Fruit fly (Drosophila melanogaster) whole organism, wandering third instar larva: ENCODE measurements around the gene Nak.

Experiments used
- Abd-B ChIP-seq: fragments of >200 bp; optimal IDR thresholded peaks from 2 replicates; lab custom pipeline; 2017; ENCODE audit warnings: missing biosample characterization, missing genetic modification characterization
- CG32264 ChIP-seq: fragments of 200-800 bp; sonication (Bioruptor generic); optimal IDR thresholded peaks from 2 replicates; lab custom pipeline; 2016; ENCODE audit warnings: missing biosample characterization, missing genetic modification characterization
- CG9705 ChIP-seq: fragments of 200-800 bp; sonication (Bioruptor generic); optimal IDR thresholded peaks from 2 replicates; lab custom pipeline; 2018; ENCODE audit warnings: missing biosample characterization, mild to moderate bottlenecking, missing genetic modification characterization
- Dfd ChIP-seq: fragments of >200 bp; optimal IDR thresholded peaks from 2 replicates; lab custom pipeline; 2017; ENCODE audit warnings: missing biosample characterization, missing genetic modification characterization
- Dif ChIP-seq: fragments of 200-275, 200-300 bp; sonication (Bioruptor generic); optimal IDR thresholded peaks from 2 replicates; lab custom pipeline; 2018; ENCODE audit warnings: missing biosample characterization, missing genetic modification characterization; ENCODE audit not compliant: partially characterized antibody
- GATAd ChIP-seq: sonication (Bioruptor generic); optimal IDR thresholded peaks from 2 replicates; lab custom pipeline; 2016; ENCODE audit warnings: missing biosample characterization, missing genetic modification characterization
- HLH106 ChIP-seq: fragments of 200-800 bp; optimal IDR thresholded peaks from 3 replicates; lab custom pipeline; 2019; ENCODE audit warnings: missing biosample characterization, mild to moderate bottlenecking, missing genetic modification characterization, moderate library complexity
- Hnf4 ChIP-seq: fragments of 200-800 bp; sonication (Bioruptor generic); optimal IDR thresholded peaks from 2 replicates; lab custom pipeline; 2016; ENCODE audit warnings: missing biosample characterization, mild to moderate bottlenecking, missing genetic modification characterization
- Hr78 ChIP-seq: fragments of >200 bp; optimal IDR thresholded peaks from 2 replicates; lab custom pipeline; 2017; ENCODE audit warnings: missing biosample characterization, missing genetic modification characterization
- Jra ChIP-seq: sonication (Bioruptor generic); optimal IDR thresholded peaks from 2 replicates; lab custom pipeline; 2016; ENCODE audit warnings: missing biosample characterization, missing genetic modification characterization
- Mio ChIP-seq: sonication (Bioruptor generic); optimal IDR thresholded peaks from 2 replicates; lab custom pipeline; 2016; ENCODE audit warnings: missing biosample characterization, missing genetic modification characterization
- Myc ChIP-seq: fragments of >200 bp; optimal IDR thresholded peaks from 2 replicates; lab custom pipeline; 2017
- OdsH ChIP-seq: fragments of 200-800 bp; sonication (Bioruptor generic); optimal IDR thresholded peaks from 2 replicates; lab custom pipeline; 2016; ENCODE audit warnings: missing biosample characterization, mild to moderate bottlenecking, missing genetic modification characterization
- Sp1 ChIP-seq: fragments of 200-800 bp; sonication (Bioruptor generic); optimal IDR thresholded peaks from 3 replicates; lab custom pipeline; 2019; ENCODE audit warnings: missing biosample characterization, mild to moderate bottlenecking, missing genetic modification characterization, moderate library complexity
- Vsx2 ChIP-seq: fragments of 200-300, 225-300 bp; sonication (Bioruptor generic); optimal IDR thresholded peaks from 2 replicates; lab custom pipeline; 2018; ENCODE audit warnings: missing biosample characterization, missing genetic modification characterization; ENCODE audit not compliant: partially characterized antibody
- br ChIP-seq: fragments of 200-800 bp; sonication (Bioruptor generic); optimal IDR thresholded peaks from 2 replicates; lab custom pipeline; 2016; ENCODE audit warnings: missing biosample characterization, missing genetic modification characterization
- brk ChIP-seq: fragments of 200-800 bp; sonication (Bioruptor generic); optimal IDR thresholded peaks from 2 replicates; lab custom pipeline; 2016; ENCODE audit warnings: missing biosample characterization, mild to moderate bottlenecking, missing genetic modification characterization
- dl ChIP-seq, 2 experiments: fragments of 175-275, 200-275 bp in 1 of 2; fragments of 200-275 bp in 1 of 2; sonication (Bioruptor generic); optimal IDR thresholded peaks; lab custom pipeline; 2018; ENCODE audit warnings: mild to moderate bottlenecking in 2 of 2, missing biosample characterization in 2 of 2, missing genetic modification characterization in 2 of 2, moderate library complexity in 2 of 2; ENCODE audit not compliant: partially characterized antibody in 2 of 2, insufficient read depth in 1 of 2
- dmrt93B ChIP-seq: fragments of 200-800 bp; sonication (Bioruptor generic); optimal IDR thresholded peaks from 2 replicates; lab custom pipeline; 2018; ENCODE audit warnings: missing biosample characterization, mild to moderate bottlenecking, missing genetic modification characterization
- dsf ChIP-seq: sonication (Bioruptor generic); optimal IDR thresholded peaks from 2 replicates; lab custom pipeline; 2016; ENCODE audit warnings: missing biosample characterization, missing genetic modification characterization, borderline replicate concordance
- ey ChIP-seq: fragments of 200-800 bp; sonication (Bioruptor generic); optimal IDR thresholded peaks from 2 replicates; lab custom pipeline; 2016; ENCODE audit warnings: missing biosample characterization, missing genetic modification characterization
- foxo ChIP-seq, 2 experiments: fragments of 200-800 bp; sonication (Bioruptor generic); optimal IDR thresholded peaks; 2 replicates in 1 of 2; 3 replicates in 1 of 2; lab custom pipeline; 2016 to 2017; ENCODE audit warnings: missing biosample characterization in 2 of 2, missing genetic modification characterization in 2 of 2
- fru ChIP-seq: fragments of 200-800 bp; sonication (Bioruptor generic); optimal IDR thresholded peaks from 3 replicates; lab custom pipeline; 2016; ENCODE audit warnings: missing biosample characterization, mild to moderate bottlenecking, missing genetic modification characterization
- h ChIP-seq: fragments of 200-800 bp; sonication (Bioruptor generic); optimal IDR thresholded peaks from 3 replicates; lab custom pipeline; 2016; ENCODE audit warnings: missing biosample characterization, mild to moderate bottlenecking, missing genetic modification characterization
- jim ChIP-seq: fragments of 175-275, 200-325 bp; sonication (Bioruptor generic); optimal IDR thresholded peaks from 2 replicates; lab custom pipeline; 2016; ENCODE audit warnings: missing biosample characterization, mild to moderate bottlenecking, missing genetic modification characterization
- lola ChIP-seq: fragments of >200 bp; optimal IDR thresholded peaks from 2 replicates; lab custom pipeline; 2017; ENCODE audit warnings: missing biosample characterization, missing genetic modification characterization
- pan ChIP-seq: fragments of >200 bp; optimal IDR thresholded peaks from 2 replicates; lab custom pipeline; 2017
- psq ChIP-seq: fragments of 200-800 bp; sonication (Bioruptor generic); optimal IDR thresholded peaks from 3 replicates; lab custom pipeline; 2017; ENCODE audit warnings: missing biosample characterization, mild to moderate bottlenecking, missing genetic modification characterization, moderate library complexity
- rgr ChIP-seq: fragments of 200-800 bp; sonication (Bioruptor generic); optimal IDR thresholded peaks from 3 replicates; lab custom pipeline; 2016; ENCODE audit warnings: missing biosample characterization, mild to moderate bottlenecking, missing genetic modification characterization
- sage ChIP-seq: fragments of 200-800 bp; sonication (Bioruptor generic); optimal IDR thresholded peaks from 2 replicates; lab custom pipeline; 2016; ENCODE audit warnings: missing biosample characterization, mild to moderate bottlenecking, missing genetic modification characterization
- sv ChIP-seq: fragments of 200-800 bp; sonication (Bioruptor generic); optimal IDR thresholded peaks from 3 replicates; lab custom pipeline; 2016; ENCODE audit warnings: missing biosample characterization, missing genetic modification characterization
- tai ChIP-seq: sonication (Bioruptor generic); optimal IDR thresholded peaks from 2 replicates; lab custom pipeline; 2016; ENCODE audit warnings: missing biosample characterization, missing genetic modification characterization
- usp ChIP-seq: fragments of >200 bp; optimal IDR thresholded peaks from 2 replicates; lab custom pipeline; 2017; ENCODE audit warnings: missing biosample characterization, missing genetic modification characterization
- woc ChIP-seq: sonication (Bioruptor generic); optimal IDR thresholded peaks from 2 replicates; lab custom pipeline; 2016; ENCODE audit warnings: missing biosample characterization, mild to moderate bottlenecking, missing genetic modification characterization

The Nak gene

dm6 chr2L:19012776-19013328 lies 44.3 kb upstream of the Nak start:
- TF ChIP-seq brk (GFP tag; lab: Kevin White, UChicago): no peak
- no peak for TF ChIP-seq usp (GFP tag; lab: Kevin White, UChicago)
- TF ChIP-seq Myc (lab: Kevin White, UChicago): no peak
- no peak for TF ChIP-seq Hnf4 (GFP tag; lab: Kevin White, UChicago)
- no peak for TF ChIP-seq jim
- TF ChIP-seq foxo (GFP tag; optimal IDR thresholded peaks at IDR 0.05; lab: Kevin White, UChicago): no peak
- TF ChIP-seq Sp1 (GFP tag; lab: Kevin White, UChicago): no peak
- no peak for TF ChIP-seq psq (GFP tag; lab: Kevin White, UChicago)
- TF ChIP-seq CG32264: no peak
- no peak for TF ChIP-seq sv
- no peak for TF ChIP-seq HLH106 (tag; lab: Kevin White, UChicago)
- TF ChIP-seq tai (GFP tag; lab: Kevin White, UChicago): no peak

DNA sequence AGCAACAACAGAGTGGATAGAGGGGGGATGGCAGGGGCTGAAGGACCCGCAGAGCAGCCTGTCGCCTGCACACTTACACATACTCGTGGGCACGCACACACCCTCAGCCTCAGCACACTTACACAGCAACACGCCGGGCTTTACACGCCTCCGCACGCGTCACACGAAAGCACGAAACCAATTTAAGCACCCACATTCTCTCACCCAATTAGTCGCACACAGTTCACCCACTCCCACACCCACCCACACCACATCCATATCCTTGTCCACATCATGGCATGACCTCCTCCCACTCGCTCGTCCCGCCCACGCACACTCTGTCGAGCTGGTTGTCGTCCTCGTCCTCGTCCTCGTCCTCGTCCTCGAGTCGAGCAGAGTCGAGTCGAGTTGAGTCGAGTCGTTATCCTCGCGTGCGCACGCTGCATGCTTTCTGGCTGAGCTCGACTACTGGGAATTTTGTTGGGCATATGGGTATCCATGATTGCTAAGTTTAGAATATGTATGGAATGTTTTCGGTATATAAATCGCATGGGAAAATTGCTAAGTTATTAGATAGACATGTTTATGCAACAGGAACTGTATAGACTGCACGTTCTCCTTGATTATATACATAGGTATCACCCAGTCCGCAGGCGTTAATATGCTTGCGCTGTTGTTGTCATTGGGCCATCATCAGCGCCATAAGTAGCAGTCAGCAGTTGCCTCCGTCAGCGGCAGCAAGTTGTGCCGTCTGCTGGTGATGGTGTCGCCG lies 43.5 kb upstream of the Nak start:
- TF ChIP-seq brk (GFP tag; lab: Kevin White, UChicago): peak; percentile 25
- TF ChIP-seq dmrt93B (GFP tag; lab: Kevin White, UChicago): peak; percentile 52
- peak; percentile 61 for TF ChIP-seq OdsH
- peak; percentile 43 for TF ChIP-seq Hnf4 (GFP tag; lab: Kevin White, UChicago)
- TF ChIP-seq foxo (GFP tag; optimal IDR thresholded peaks at IDR 0.05; lab: Kevin White, UChicago): peak in 1 of 2 experiments; percentile 77
- peak; percentile 29 for TF ChIP-seq Jra (GFP tag; lab: Kevin White, UChicago)
- peak; percentile 68 for TF ChIP-seq woc (GFP tag; lab: Kevin White, UChicago)
- no peak for TF ChIP-seq GATAd (GFP tag; lab: Kevin White, UChicago)
- peak; percentile 76 for TF ChIP-seq br (GFP tag; lab: Kevin White, UChicago)
- TF ChIP-seq h (GFP tag; lab: Kevin White, UChicago): peak; percentile 80
- TF ChIP-seq pan (lab: Kevin White, UChicago): no peak
- TF ChIP-seq Myc (lab: Kevin White, UChicago): no peak
- TF ChIP-seq Hr78: no peak
- TF ChIP-seq jim: no peak
- peak; percentile 66 for TF ChIP-seq sv
- TF ChIP-seq Sp1 (GFP tag; lab: Kevin White, UChicago): peak; percentile 75
- TF ChIP-seq HLH106 (tag; lab: Kevin White, UChicago): peak; percentile 74
- peak; percentile 48 for TF ChIP-seq psq (GFP tag; lab: Kevin White, UChicago)
- TF ChIP-seq fru (GFP tag; lab: Kevin White, UChicago): peak; percentile 84
- TF ChIP-seq CG9705: no peak
- peak; percentile 73 for TF ChIP-seq rgr (GFP tag; lab: Kevin White, UChicago)
- no peak for TF ChIP-seq tai (GFP tag; lab: Kevin White, UChicago)
- peak; percentile 81 for TF ChIP-seq ey

dm6 chr2L:19010566-19010965 lies 42.0 kb upstream of the Nak start, which contains the start of gene robl37BC:
Gene robl37BC, plus strand, starts transcription at chr2L:19010866.
- TF ChIP-seq CG9705: no peak
- no peak for TF ChIP-seq Hr78
- TF ChIP-seq Abd-B (GFP tag; lab: Kevin White, UChicago): no peak
- TF ChIP-seq brk (GFP tag; lab: Kevin White, UChicago): no peak
- no peak for TF ChIP-seq Hnf4 (GFP tag; lab: Kevin White, UChicago)
- no peak for TF ChIP-seq Sp1 (GFP tag; lab: Kevin White, UChicago)
- TF ChIP-seq sage: no peak
- no peak for TF ChIP-seq GATAd (GFP tag; lab: Kevin White, UChicago)
- TF ChIP-seq ey: no peak
- no peak for TF ChIP-seq fru (GFP tag; lab: Kevin White, UChicago)
- no peak for TF ChIP-seq Mio (GFP tag; lab: Kevin White, UChicago)
- TF ChIP-seq Dif (GFP tag; lab: Kevin White, UChicago): no peak
- TF ChIP-seq OdsH: no peak
- TF ChIP-seq CG32264: no peak
- no peak for TF ChIP-seq Vsx2 (GFP tag; lab: Kevin White, UChicago)

DNA sequence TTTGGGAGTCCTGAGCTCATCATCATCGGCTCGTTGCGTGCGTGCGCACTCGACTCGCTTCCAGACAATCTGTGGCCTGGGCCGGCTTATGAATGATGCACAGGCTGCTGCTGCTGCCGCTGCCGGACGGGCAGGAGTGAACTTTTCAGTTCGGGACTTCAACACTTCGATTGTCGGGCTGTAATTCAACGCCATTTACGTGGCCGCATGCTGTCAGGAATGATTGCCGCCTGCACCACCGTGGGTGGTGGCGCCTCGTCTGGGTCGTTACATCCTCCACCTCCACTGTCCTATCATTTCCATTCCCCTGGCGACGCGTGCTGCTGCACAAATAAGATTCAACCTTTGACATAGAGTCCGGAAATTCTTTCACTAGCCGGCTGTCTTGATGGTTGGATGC lies 41.5 kb upstream of the Nak start:
- TF ChIP-seq lola (GFP tag; lab: Kevin White, UChicago) (no peak), HLH106 (tag; lab: Kevin White, UChicago) (no peak), dsf (GFP tag; lab: Kevin White, UChicago) (no peak), Dfd (GFP tag; lab: Kevin White, UChicago) (no peak), Jra (GFP tag; lab: Kevin White, UChicago) (no peak), dl (GFP tag; optimal IDR thresholded peaks at IDR 0.05; lab: Kevin White, UChicago; ENCODE audit: insufficient read depth in 1 of 2, partially characterized antibody in 2 of 2) (no peak), GATAd (GFP tag; lab: Kevin White, UChicago) (no peak), woc (GFP tag; lab: Kevin White, UChicago) (no peak), br (GFP tag; lab: Kevin White, UChicago) (no peak), CG32264 (no peak), sv (no peak), sage (no peak), Hr78 (no peak), brk (GFP tag; lab: Kevin White, UChicago) (no peak), rgr (GFP tag; lab: Kevin White, UChicago) (no peak), tai (GFP tag; lab: Kevin White, UChicago) (no peak), dmrt93B (GFP tag; lab: Kevin White, UChicago) (no peak), Abd-B (GFP tag; lab: Kevin White, UChicago) (no peak)
